Fruit fly (Drosophila melanogaster) whole organism, adult: Measurements from ENCODE around the gene CG10164.

Source experiments
- Hr96 ChIP-seq: fragments of 200-800 bp; sonication (Bioruptor generic); optimal IDR thresholded peaks from 2 replicates; lab custom pipeline; 2016; ENCODE audit warnings: missing biosample characterization, missing genetic modification characterization
- bab1 ChIP-seq: fragments of 200-800 bp; sonication (Bioruptor generic); optimal IDR thresholded peaks from 3 replicates; lab custom pipeline; 2019; ENCODE audit warnings: missing biosample characterization, mild to moderate bottlenecking, missing genetic modification characterization, moderate library complexity
- kay ChIP-seq: fragments of 200-800 bp; sonication (Bioruptor generic); peaks from one replicate; lab custom pipeline; 2016; ENCODE audit warnings: missing biosample characterization, missing genetic modification characterization, borderline replicate concordance
- ovo ChIP-seq: fragments of 200-800 bp; sonication (Bioruptor generic); optimal IDR thresholded peaks from 2 replicates; lab custom pipeline; 2016; ENCODE audit warnings: missing biosample characterization, missing genetic modification characterization
- tj ChIP-seq: fragments of 200-800 bp; sonication (Bioruptor generic); optimal IDR thresholded peaks from 3 replicates; lab custom pipeline; 2017; ENCODE audit warnings: missing biosample characterization, mild to moderate bottlenecking, missing genetic modification characterization, moderate library complexity

dm6 chr3R:23538719-23539145 is 18.0 kb downstream of the CG10164 start, which contains the start of gene Ugt303B2:
- TF ChIP-seq bab1 (GFP tag; lab: Kevin White, UChicago) (no peak), ovo (GFP tag; lab: Kevin White, UChicago) (no peak), kay (no peak), tj (GFP tag; lab: Kevin White, UChicago) (no peak), Hr96 (GFP tag; lab: Kevin White, UChicago) (no peak)
